Worm (Caenorhabditis elegans) whole organism, L1 larva: Measurements from ENCODE around the gene cpz-2.

Source experiments
- C16A3.4 ChIP-seq: fragments of 150-350 bp; optimal IDR thresholded peaks from 2 replicates; lab custom pipeline; 2014; ENCODE audit warnings: missing biosample characterization, missing genetic modification characterization
- aha-1 ChIP-seq: fragments of 150-350 bp; optimal IDR thresholded peaks from 2 replicates; lab custom pipeline; 2014; ENCODE audit warnings: missing biosample characterization, missing genetic modification characterization
- aly-2 ChIP-seq: fragments of 150-350 bp; optimal IDR thresholded peaks from 2 replicates; lab custom pipeline; 2014; ENCODE audit warnings: missing biosample characterization, missing genetic modification characterization
- ama-1 ChIP-seq: fragments of 150-350 bp; optimal IDR thresholded peaks from 2 replicates; lab custom pipeline; 2014
- blmp-1 ChIP-seq: fragments of 150-350 bp; optimal IDR thresholded peaks from 2 replicates; lab custom pipeline; 2014; ENCODE audit warnings: missing biosample characterization, missing genetic modification characterization
- ceh-82 ChIP-seq, 3 experiments: fragments of 150-350 bp in 1 of 3; sonication (generic microtip) in 2 of 3; optimal IDR thresholded peaks; 2 replicates each; lab custom pipeline; 2014 to 2017; ENCODE audit warnings: missing biosample characterization in 3 of 3, missing genetic modification characterization in 3 of 3
- ces-1 ChIP-seq: fragments of 150-350 bp; optimal IDR thresholded peaks from 2 replicates; lab custom pipeline; 2014; ENCODE audit warnings: missing biosample characterization, missing genetic modification reagents, missing genetic modification characterization
- dpl-1 ChIP-seq, 3 experiments: fragments of 150-350 bp in 2 of 3; sonication (generic microtip) in 1 of 3; optimal IDR thresholded peaks; 2 replicates each; lab custom pipeline; 2014 to 2017; ENCODE audit warnings: missing biosample characterization in 3 of 3, missing genetic modification characterization in 3 of 3, missing genetic modification reagents in 3 of 3
- efl-1 ChIP-seq, 4 experiments: fragments of 150-350 bp; optimal IDR thresholded peaks in 3 of 4; peaks in 1 of 4; 1 replicate in 1 of 4; 2 replicates in 3 of 4; lab custom pipeline; 2014; ENCODE audit warnings: missing biosample characterization in 2 of 4, missing genetic modification characterization in 2 of 4, missing genetic modification reagents in 2 of 4
- egl-13 ChIP-seq: sonication (generic microtip); optimal IDR thresholded peaks from 2 replicates; lab custom pipeline; 2016; ENCODE audit warnings: missing genotype, missing genetic modification reagents, missing genetic modification characterization, missing compliant biosample characterization
- elt-2 ChIP-seq: sonication (generic microtip); optimal IDR thresholded peaks from 2 replicates; lab custom pipeline; 2016; ENCODE audit warnings: missing genetic modification characterization, mild to moderate bottlenecking, inconsistent platforms, missing compliant biosample characterization, missing genetic modification reagents
- fkh-8 ChIP-seq: sonication (generic microtip); optimal IDR thresholded peaks from 2 replicates; lab custom pipeline; 2016; ENCODE audit warnings: mild to moderate bottlenecking, missing genetic modification characterization, missing compliant biosample characterization
- fos-1 ChIP-seq: fragments of 150-350 bp; optimal IDR thresholded peaks from 2 replicates; lab custom pipeline; 2014; ENCODE audit warnings: missing biosample characterization, missing genetic modification characterization
- grh-1 ChIP-seq: fragments of 200-800 bp; sonication (Bioruptor generic); IDR thresholded peaks from 2 replicates; pipeline ENCODE4 v1.3.6; 2022; ENCODE audit warnings: missing genetic modification reagents, missing genetic modification characterization, missing compliant biosample characterization
- hlh-17 ChIP-seq: fragments of 200-800 bp; sonication (Bioruptor generic); optimal IDR thresholded peaks from 2 replicates; lab custom pipeline; 2018; ENCODE audit warnings: missing genetic modification characterization, mild to moderate bottlenecking, missing compliant biosample characterization, moderate library complexity, borderline replicate concordance
- hlh-4 ChIP-seq: sonication (generic microtip); optimal IDR thresholded peaks from 2 replicates; lab custom pipeline; 2016; ENCODE audit warnings: mild to moderate bottlenecking, missing genetic modification characterization, missing compliant biosample characterization
- irx-1 ChIP-seq: sonication (generic microtip); optimal IDR thresholded peaks from 2 replicates; lab custom pipeline; 2016; ENCODE audit warnings: missing genetic modification characterization, missing compliant biosample characterization
- isw-1 ChIP-seq: fragments of 200-800 bp; sonication (Bioruptor generic); IDR thresholded peaks from 2 replicates; pipeline ENCODE4 v1.3.6; 2022; ENCODE audit warnings: missing genetic modification characterization, missing compliant biosample characterization
- lin-13 ChIP-seq: fragments of 150-350 bp; optimal IDR thresholded peaks from 2 replicates; lab custom pipeline; 2014; ENCODE audit warnings: missing biosample characterization, missing genetic modification reagents, missing genetic modification characterization
- lin-15B ChIP-seq: fragments of 150-350 bp; sonication (generic microtip); optimal IDR thresholded peaks from 3 replicates; lab custom pipeline; 2014; ENCODE audit warnings: missing biosample characterization, missing genetic modification characterization
- lin-35 ChIP-seq, 2 experiments: fragments of 150-350 bp; optimal IDR thresholded peaks; 2 replicates each; lab custom pipeline; 2014; ENCODE audit warnings: missing biosample characterization in 2 of 2, missing genetic modification characterization in 2 of 2, missing genetic modification reagents in 2 of 2
- mab-9 ChIP-seq: fragments of 200-800 bp; sonication (Bioruptor generic); IDR thresholded peaks from 2 replicates; pipeline ENCODE4 v1.3.6; 2022; ENCODE audit warnings: missing genetic modification reagents, missing genetic modification characterization, missing compliant biosample characterization
- mef-2 ChIP-seq: fragments of 150-350 bp; optimal IDR thresholded peaks from 2 replicates; lab custom pipeline; 2014; ENCODE audit warnings: missing biosample characterization, missing genetic modification characterization
- mep-1 ChIP-seq: fragments of 150-350 bp; optimal IDR thresholded peaks from 2 replicates; lab custom pipeline; 2014; ENCODE audit warnings: missing biosample characterization, missing genetic modification characterization
- nhr-19 ChIP-seq: fragments of 200-800 bp; sonication (Bioruptor generic); conservative IDR thresholded peaks from 2 replicates; pipeline ENCODE4 v1.3.6; 2022; ENCODE audit warnings: missing genetic modification characterization, missing compliant biosample characterization
- nhr-20 ChIP-seq: sonication (generic microtip); optimal IDR thresholded peaks from 2 replicates; lab custom pipeline; 2016; ENCODE audit warnings: mild to moderate bottlenecking, missing genetic modification characterization, missing compliant biosample characterization
- nhr-28 ChIP-seq: fragments of 150-350 bp; optimal IDR thresholded peaks from 2 replicates; lab custom pipeline; 2014; ENCODE audit warnings: missing biosample characterization, missing genetic modification characterization
- nhr-71 ChIP-seq: sonication (generic microtip); optimal IDR thresholded peaks from 2 replicates; lab custom pipeline; 2016; ENCODE audit warnings: mild to moderate bottlenecking, missing genetic modification characterization, moderate library complexity, missing compliant biosample characterization
- nhr-85 ChIP-seq: sonication (generic microtip); peaks from one replicate; lab custom pipeline; 2016; ENCODE audit warnings: missing genetic modification characterization, inconsistent platforms, missing compliant biosample characterization
- pag-3 ChIP-seq: sonication (generic microtip); optimal IDR thresholded peaks from 2 replicates; lab custom pipeline; 2017; ENCODE audit warnings: missing genetic modification characterization, mild to moderate bottlenecking, missing compliant biosample characterization, antibody characterized with exemption, borderline replicate concordance; ENCODE audit not compliant: insufficient read depth
- pqm-1 ChIP-seq: sonication (generic microtip); optimal IDR thresholded peaks from 3 replicates; lab custom pipeline; 2017; ENCODE audit warnings: missing biosample characterization, missing genetic modification characterization
- snpc-4 ChIP-seq: fragments of 150-350 bp; optimal IDR thresholded peaks from 2 replicates; lab custom pipeline; 2014; ENCODE audit warnings: missing biosample characterization, missing genetic modification characterization
- snu-23 ChIP-seq: sonication (generic microtip); optimal IDR thresholded peaks from 2 replicates; lab custom pipeline; 2016; ENCODE audit warnings: missing genetic modification characterization, missing compliant biosample characterization
- sptf-1 ChIP-seq: fragments of 150-350 bp; optimal IDR thresholded peaks from 2 replicates; lab custom pipeline; 2014; ENCODE audit warnings: missing biosample characterization, missing genetic modification characterization
- swsn-7 ChIP-seq: sonication (generic microtip); optimal IDR thresholded peaks from 2 replicates; lab custom pipeline; 2016; ENCODE audit warnings: missing genetic modification characterization, missing compliant biosample characterization
- tlp-1 ChIP-seq: fragments of 150-350 bp; optimal IDR thresholded peaks from 2 replicates; lab custom pipeline; 2014; ENCODE audit warnings: missing biosample characterization, missing genetic modification characterization
- unc-62 ChIP-seq: fragments of 150-350 bp; optimal IDR thresholded peaks from 2 replicates; lab custom pipeline; 2014; ENCODE audit warnings: missing biosample characterization, missing genetic modification reagents, missing genetic modification characterization
- unc-86 ChIP-seq: sonication (generic microtip); optimal IDR thresholded peaks from 2 replicates; lab custom pipeline; 2016; ENCODE audit warnings: missing genetic modification characterization, missing compliant biosample characterization
- zip-4 ChIP-seq: fragments of 200-800 bp; sonication (Bioruptor generic); optimal IDR thresholded peaks from 2 replicates; lab custom pipeline; 2018; ENCODE audit warnings: mild to moderate bottlenecking, missing genetic modification characterization, moderate library complexity, missing compliant biosample characterization

cpz-2 gene

ce11 chrV:13367024-13367423 is 14.0 kb upstream of the cpz-2 start, which contains the start of gene srx-125:
TSS of gene srx-125 (plus strand) at chrV:13367324.
- TF ChIP-seq pqm-1 (no peak), dpl-1 (GFP tag; optimal IDR thresholded peaks at IDR 0.05; lab: Kevin White, UChicago) (no peak), tlp-1 (tag; lab: Kevin White, UChicago) (no peak), swsn-7 (no peak), unc-62 (GFP tag; lab: Kevin White, UChicago) (no peak), isw-1 (GFP tag; lab: Robert Waterston, UW) (no peak), pag-3 (tag; lab: Kevin White, UChicago) (no peak), ceh-82 (tag; optimal IDR thresholded peaks at IDR 0.05; lab: Kevin White, UChicago) (no peak)

- TF ChIP-seq C16A3.4 (tag; lab: Kevin White, UChicago) (no peak), hlh-17 (no peak), lin-35 (GFP tag; optimal IDR thresholded peaks at IDR 0.05; lab: Kevin White, UChicago) (peak in 1 of 2 experiments; percentile 0), sptf-1 (no peak), snpc-4 (tag; lab: Kevin White, UChicago) (no peak), lin-15B (no peak), hlh-4 (tag; lab: Kevin White, UChicago) (no peak), nhr-71 (tag; lab: Kevin White, UChicago) (no peak), nhr-20 (tag; lab: Kevin White, UChicago) (no peak), ces-1 (GFP tag; lab: Kevin White, UChicago) (no peak), egl-13 (tag; lab: Kevin White, UChicago) (no peak), aha-1 (no peak), elt-2 (tag; lab: Kevin White, UChicago) (peak; percentile 81), ceh-82 (tag; optimal IDR thresholded peaks at IDR 0.05; lab: Kevin White, UChicago) (no peak), grh-1 (GFP tag; lab: Robert Waterston, UW) (peak; percentile 16; the same call in 1 of the 2 replicates), fkh-8 (tag; lab: Kevin White, UChicago) (no peak), mef-2 (tag; lab: Kevin White, UChicago) (no peak), nhr-28 (tag; lab: Kevin White, UChicago) (no peak), mab-9 (GFP tag; lab: Robert Waterston, UW) (no peak), fos-1 (no peak), efl-1 (optimal IDR thresholded peaks at IDR 0.05; lab: Kevin White, UChicago) (no peak), efl-1 (GFP tag; optimal IDR thresholded peaks at IDR 0.05 in 1 of 2; lab: Kevin White, UChicago) (peak in 1 of 2 experiments; percentile 93), unc-86 (tag; lab: Kevin White, UChicago) (no peak), mep-1 (tag; lab: Kevin White, UChicago) (no peak), irx-1 (tag; lab: Kevin White, UChicago) (no peak), ama-1 (no peak)
- TF ChIP-seq, all 84 proteins: peak for 4
Measured at ce11 chrV:13369663-13370062, 11.3 kb upstream of the cpz-2 start.

ce11 chrV:13370265-13370664 is 10.7 kb upstream of the cpz-2 start:
- TF ChIP-seq egl-13 (tag; lab: Kevin White, UChicago) (no peak), nhr-85 (tag; lab: Kevin White, UChicago) (peak; percentile 23), zip-4 (no peak), C16A3.4 (tag; lab: Kevin White, UChicago) (no peak), mef-2 (tag; lab: Kevin White, UChicago) (no peak), blmp-1 (tag; lab: Kevin White, UChicago) (peak; percentile 63), snu-23 (GFP tag; lab: Kevin White, UChicago) (no peak), aly-2 (no peak), lin-13 (no peak), nhr-28 (tag; lab: Kevin White, UChicago) (no peak), nhr-19 (GFP tag; lab: Robert Waterston, UW) (no peak), tlp-1 (tag; lab: Kevin White, UChicago) (no peak)
